Worm (Caenorhabditis elegans) whole organism, young adult: Measurements from ENCODE around the gene Y6D1A.1.

ENCODE experiments used
- C06A6.2 ChIP-seq: fragments of 200-800 bp; sonication (Bioruptor generic); conservative IDR thresholded peaks from 2 replicates; pipeline ENCODE4 v1.3.6; 2022; ENCODE audit warnings: missing genetic modification characterization, missing compliant biosample characterization
- F49E8.2 ChIP-seq: sonication (generic microtip); optimal IDR thresholded peaks from 3 replicates; lab custom pipeline; 2017; ENCODE audit warnings: missing genetic modification characterization, mild to moderate bottlenecking, missing compliant biosample characterization, antibody characterized with exemption, moderate library complexity; ENCODE audit not compliant: insufficient read depth
- F52B5.7 ChIP-seq: sonication (generic microtip); optimal IDR thresholded peaks from 2 replicates; lab custom pipeline; 2016; ENCODE audit warnings: mild to moderate bottlenecking, missing genetic modification characterization, missing compliant biosample characterization
- F55B11.4 ChIP-seq: sonication (generic microtip); optimal IDR thresholded peaks from 2 replicates; lab custom pipeline; 2016; ENCODE audit warnings: missing compliant biosample characterization, missing genetic modification characterization, borderline replicate concordance; ENCODE audit not compliant: insufficient read depth
- ceh-79 ChIP-seq: sonication (generic microtip); optimal IDR thresholded peaks from 2 replicates; lab custom pipeline; 2017; ENCODE audit warnings: mild to moderate bottlenecking, missing genetic modification characterization, missing compliant biosample characterization
- lag-1 ChIP-seq: fragments of 200-800 bp; sonication (Bioruptor generic); IDR thresholded peaks from 2 replicates; pipeline ENCODE4 v1.3.6; 2022; ENCODE audit warnings: missing genetic modification reagents, missing genetic modification characterization, missing compliant biosample characterization
- nfya-1 ChIP-seq: sonication (generic microtip); optimal IDR thresholded peaks from 2 replicates; lab custom pipeline; 2017; ENCODE audit warnings: antibody characterized with exemption, missing compliant biosample characterization, missing genetic modification characterization, borderline replicate concordance; ENCODE audit not compliant: insufficient read depth
- nhr-120 ChIP-seq: fragments of 200-800 bp; sonication (Bioruptor generic); IDR thresholded peaks from 2 replicates; pipeline ENCODE4 v1.3.6; 2022; ENCODE audit warnings: missing genetic modification characterization, missing compliant biosample characterization
- nhr-80 ChIP-seq: sonication (generic microtip); optimal IDR thresholded peaks from 2 replicates; lab custom pipeline; 2016; ENCODE audit warnings: missing genetic modification characterization, missing compliant biosample characterization
- pha-4 ChIP-seq: fragments of 150-350 bp; sonication (generic microtip); optimal IDR thresholded peaks from 2 replicates; lab custom pipeline; 2014; ENCODE audit warnings: missing biosample characterization, missing genetic modification reagents, missing genetic modification characterization
- repo-1 ChIP-seq: sonication (generic microtip); optimal IDR thresholded peaks from 2 replicates; lab custom pipeline; 2017; ENCODE audit warnings: mild to moderate bottlenecking, missing genetic modification characterization, missing compliant biosample characterization
- unc-130 ChIP-seq: sonication (generic microtip); optimal IDR thresholded peaks from 2 replicates; lab custom pipeline; 2016; ENCODE audit warnings: missing genetic modification reagents, missing genetic modification characterization, missing compliant biosample characterization
- unc-62 ChIP-seq: fragments of 150-350 bp; optimal IDR thresholded peaks from 2 replicates; lab custom pipeline; 2014; ENCODE audit warnings: missing biosample characterization, missing genetic modification reagents, missing genetic modification characterization
- ztf-25 ChIP-seq: fragments of 200-800 bp; sonication (Bioruptor generic); IDR thresholded peaks from 2 replicates; pipeline ENCODE4 v1.3.6; 2022; ENCODE audit warnings: missing genetic modification reagents, missing genetic modification characterization, missing compliant biosample characterization

DNA sequence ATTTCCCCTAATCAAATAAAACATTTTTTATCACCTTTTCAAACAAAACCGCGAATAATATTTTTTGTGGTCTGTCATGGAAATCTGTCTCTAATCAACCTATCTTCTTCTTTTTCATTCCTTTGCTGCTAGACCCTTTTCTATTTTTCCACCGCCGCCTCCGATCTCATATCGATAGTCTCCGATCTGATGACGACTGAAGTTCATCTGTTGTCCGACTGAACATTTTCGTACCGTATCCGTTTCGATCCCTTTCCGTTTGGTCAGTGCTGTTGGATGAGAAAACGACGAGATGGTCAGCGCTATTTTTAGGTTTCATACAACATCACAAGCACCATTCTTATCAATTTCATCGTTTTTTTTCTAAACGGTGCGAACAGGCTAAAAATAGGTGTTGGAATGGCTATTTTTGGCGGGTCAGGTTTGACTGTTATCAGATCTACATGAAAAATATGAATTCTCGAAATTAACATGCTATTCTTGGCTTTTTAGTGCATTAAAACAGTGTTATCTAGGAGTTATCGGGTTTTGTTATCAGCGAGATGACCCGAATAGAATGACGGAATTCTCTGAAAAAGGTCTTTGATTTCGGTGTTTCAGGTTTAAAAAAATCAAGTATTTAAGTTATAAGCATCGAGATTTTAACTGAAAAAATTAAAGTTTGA is 13.3 kb upstream of the Y6D1A.1 start:
- TF ChIP-seq nhr-120 = no peak
- no peak for TF ChIP-seq F49E8.2 (tag; lab: Kevin White, UChicago)
- TF ChIP-seq F55B11.4 = no peak
- no peak for TF ChIP-seq repo-1
- no peak for TF ChIP-seq unc-130 (GFP tag; lab: Kevin White, UChicago)
- peak; percentile 19 for TF ChIP-seq nhr-80
- TF ChIP-seq F52B5.7 (tag; lab: Kevin White, UChicago) = no peak
- TF ChIP-seq unc-62 (GFP tag; lab: Kevin White, UChicago) = no peak
- no peak for TF ChIP-seq pha-4 (tag; lab: Kevin White, UChicago)
- TF ChIP-seq ztf-25 (GFP tag; lab: Robert Waterston, UW) = no peak
- no peak for TF ChIP-seq ceh-79 (tag; lab: Kevin White, UChicago)
- TF ChIP-seq C06A6.2 (GFP tag; lab: Robert Waterston, UW) = peak; percentile 52; the same call in 1 of the 2 replicates
- no peak for TF ChIP-seq nfya-1 (tag; lab: Kevin White, UChicago)
- no peak for TF ChIP-seq lag-1 (GFP tag; lab: Robert Waterston, UW)
